Worm (Caenorhabditis elegans) whole organism, midembryonic: Measurements from ENCODE around the gene W07G4.1.

Experiments
- flt-1 ChIP-seq: fragments of 200-800 bp; sonication (Bioruptor generic); IDR thresholded peaks from 2 replicates; pipeline ENCODE4 v1.3.6; 2022; ENCODE audit warnings: missing genetic modification characterization, missing compliant biosample characterization
- klf-2 ChIP-seq: fragments of 200-800 bp; sonication (Bioruptor generic); conservative IDR thresholded peaks from 2 replicates; pipeline ENCODE4 v1.3.6; 2022; ENCODE audit warnings: missing genetic modification reagents, missing genetic modification characterization, missing compliant biosample characterization
- ztf-29 ChIP-seq: fragments of 200-800 bp; sonication (Bioruptor generic); IDR thresholded peaks from 2 replicates; pipeline ENCODE4 v1.3.6; 2022; ENCODE audit warnings: missing genetic modification reagents, missing genetic modification characterization, missing compliant biosample characterization

- TF ChIP-seq flt-1 (GFP tag; lab: Robert Waterston, UW) (no peak), ztf-29 (GFP tag; lab: Robert Waterston, UW) (no peak), klf-2 (GFP tag; lab: Robert Waterston, UW) (no peak)
These were observed 31.3 kb upstream of the W07G4.1 start, which contains the start of gene inft-2 for ce11 chrV:13002070-13002469.
